Worm (Caenorhabditis elegans) whole organism, L2 larva: Measurements from ENCODE around the gene Y67D8B.2.

Experiments used
- C34F6.9 ChIP-seq: fragments of 150-350 bp; optimal IDR thresholded peaks from 2 replicates; lab custom pipeline; 2014; ENCODE audit warnings: missing biosample characterization, missing genetic modification characterization
- F13H6.1 ChIP-seq: sonication (generic microtip); optimal IDR thresholded peaks from 2 replicates; lab custom pipeline; 2016; ENCODE audit warnings: missing genetic modification characterization, missing compliant biosample characterization
- R02D3.7 ChIP-seq: fragments of 150-350 bp; optimal IDR thresholded peaks from 2 replicates; lab custom pipeline; 2014; ENCODE audit warnings: missing biosample characterization, missing genetic modification characterization
- Y55F3AM.14 ChIP-seq: fragments of 200-800 bp; sonication (Bioruptor generic); optimal IDR thresholded peaks from 2 replicates; lab custom pipeline; 2018; ENCODE audit warnings: mild to moderate bottlenecking, missing genetic modification characterization, missing compliant biosample characterization
- ZK546.5 ChIP-seq: sonication (generic microtip); optimal IDR thresholded peaks from 2 replicates; lab custom pipeline; 2017; ENCODE audit warnings: missing biosample characterization, missing genetic modification characterization
- alr-1 ChIP-seq: fragments of 150-350 bp; optimal IDR thresholded peaks from 2 replicates; lab custom pipeline; 2014; ENCODE audit warnings: missing biosample characterization, missing genetic modification characterization
- aly-2 ChIP-seq: fragments of 150-350 bp; optimal IDR thresholded peaks from 2 replicates; lab custom pipeline; 2014; ENCODE audit warnings: missing biosample characterization, missing genetic modification characterization
- ama-1 ChIP-seq: fragments of 150-350 bp; optimal IDR thresholded peaks from 2 replicates; lab custom pipeline; 2018; ENCODE audit warnings: inconsistent platforms
- blmp-1 ChIP-seq: sonication (generic microtip); optimal IDR thresholded peaks from 2 replicates; lab custom pipeline; 2017; ENCODE audit warnings: missing genetic modification characterization, mild to moderate bottlenecking, missing compliant biosample characterization, antibody characterized with exemption, moderate library complexity; ENCODE audit not compliant: insufficient read depth
- ceh-16 ChIP-seq: fragments of 150-350 bp; optimal IDR thresholded peaks from 2 replicates; lab custom pipeline; 2014; ENCODE audit warnings: missing biosample characterization, missing genetic modification characterization
- ceh-82 ChIP-seq: fragments of 150-350 bp; optimal IDR thresholded peaks from 2 replicates; lab custom pipeline; 2014; ENCODE audit warnings: missing biosample characterization, missing genetic modification characterization
- crh-2 ChIP-seq: sonication (generic microtip); optimal IDR thresholded peaks from 2 replicates; lab custom pipeline; 2017; ENCODE audit warnings: missing biosample characterization, missing genetic modification characterization
- dmd-4 ChIP-seq: sonication (generic microtip); optimal IDR thresholded peaks from 2 replicates; lab custom pipeline; 2017; ENCODE audit warnings: missing biosample characterization, missing genetic modification characterization
- egl-27 ChIP-seq: sonication (generic microtip); optimal IDR thresholded peaks from 3 replicates; lab custom pipeline; 2017; ENCODE audit warnings: missing biosample characterization, missing genetic modification reagents, missing genetic modification characterization
- elt-1 ChIP-seq: fragments of 150-350 bp; optimal IDR thresholded peaks from 2 replicates; lab custom pipeline; 2014; ENCODE audit warnings: missing biosample characterization, missing genetic modification characterization
- elt-3 ChIP-seq: sonication (generic microtip); optimal IDR thresholded peaks from 2 replicates; lab custom pipeline; 2017; ENCODE audit warnings: missing biosample characterization, missing genetic modification characterization
- fos-1 ChIP-seq: fragments of 150-350 bp; optimal IDR thresholded peaks from 2 replicates; lab custom pipeline; 2014; ENCODE audit warnings: missing biosample characterization, missing genetic modification characterization
- gmeb-1 ChIP-seq: fragments of 150-350 bp; optimal IDR thresholded peaks from 2 replicates; lab custom pipeline; 2014; ENCODE audit warnings: missing biosample characterization, missing genetic modification characterization
- lin-11 ChIP-seq: fragments of 150-350 bp; sonication (generic microtip); optimal IDR thresholded peaks from 2 replicates; lab custom pipeline; 2014; ENCODE audit warnings: missing biosample characterization, missing genetic modification characterization, inconsistent platforms, mixed read lengths
- lin-13 ChIP-seq: fragments of 150-350 bp; optimal IDR thresholded peaks from 2 replicates; lab custom pipeline; 2014; ENCODE audit warnings: missing biosample characterization, missing genetic modification reagents, missing genetic modification characterization
- lin-39 ChIP-seq: fragments of 150-350 bp; optimal IDR thresholded peaks from 2 replicates; lab custom pipeline; 2014; ENCODE audit warnings: missing biosample characterization, missing genetic modification reagents, missing genetic modification characterization
- lsy-2 ChIP-seq, 2 experiments: fragments of 150-350 bp in 1 of 2; sonication (generic microtip) in 1 of 2; optimal IDR thresholded peaks; 2 replicates each; lab custom pipeline; 2014 to 2017; ENCODE audit warnings: missing biosample characterization in 2 of 2, missing genetic modification characterization in 2 of 2
- mab-5 ChIP-seq: fragments of 150-350 bp; optimal IDR thresholded peaks from 2 replicates; lab custom pipeline; 2014; ENCODE audit warnings: missing biosample characterization, missing genetic modification characterization
- mbf-1 ChIP-seq: sonication (generic microtip); optimal IDR thresholded peaks from 2 replicates; lab custom pipeline; 2017; ENCODE audit warnings: missing biosample characterization, missing genetic modification characterization
- mdl-1 ChIP-seq, 2 experiments: fragments of 150-350 bp in 1 of 2; sonication (generic microtip) in 1 of 2; optimal IDR thresholded peaks; 2 replicates each; lab custom pipeline; 2017; ENCODE audit warnings: missing biosample characterization in 2 of 2, missing genetic modification characterization in 2 of 2
- nhr-10 ChIP-seq: sonication (generic microtip); optimal IDR thresholded peaks from 2 replicates; lab custom pipeline; 2017; ENCODE audit warnings: missing biosample characterization, missing genetic modification characterization
- nhr-11 ChIP-seq: fragments of 150-350 bp; optimal IDR thresholded peaks from 2 replicates; lab custom pipeline; 2014; ENCODE audit warnings: missing biosample characterization, missing genetic modification characterization
- nhr-12 ChIP-seq: fragments of 150-350 bp; optimal IDR thresholded peaks from 2 replicates; lab custom pipeline; 2014; ENCODE audit warnings: missing biosample characterization, missing genetic modification characterization
- nhr-129 ChIP-seq: fragments of 150-350 bp; optimal IDR thresholded peaks from 2 replicates; lab custom pipeline; 2014; ENCODE audit warnings: missing biosample characterization, missing genetic modification characterization
- nhr-21 ChIP-seq: fragments of 150-350 bp; optimal IDR thresholded peaks from 2 replicates; lab custom pipeline; 2014; ENCODE audit warnings: missing biosample characterization, missing genetic modification characterization
- nhr-23 ChIP-seq: fragments of 150-350 bp; optimal IDR thresholded peaks from 2 replicates; lab custom pipeline; 2014; ENCODE audit warnings: missing biosample characterization, missing genetic modification reagents, missing genetic modification characterization
- nhr-237 ChIP-seq: fragments of 150-350 bp; optimal IDR thresholded peaks from 2 replicates; lab custom pipeline; 2014; ENCODE audit warnings: missing biosample characterization, missing genetic modification characterization
- nhr-25 ChIP-seq: fragments of 150-350 bp; sonication (generic microtip); optimal IDR thresholded peaks from 3 replicates; lab custom pipeline; 2014; ENCODE audit warnings: missing biosample characterization, missing genetic modification characterization
- nhr-6 ChIP-seq: fragments of 150-350 bp; optimal IDR thresholded peaks from 2 replicates; lab custom pipeline; 2014; ENCODE audit warnings: missing biosample characterization, missing genetic modification characterization
- nhr-77 ChIP-seq: fragments of 150-350 bp; optimal IDR thresholded peaks from 2 replicates; lab custom pipeline; 2014; ENCODE audit warnings: missing biosample characterization, missing genetic modification characterization
- peb-1 ChIP-seq: fragments of 150-350 bp; optimal IDR thresholded peaks from 2 replicates; lab custom pipeline; 2014; ENCODE audit warnings: missing biosample characterization, missing genetic modification characterization
- sem-4 ChIP-seq: fragments of 150-350 bp; optimal IDR thresholded peaks from 2 replicates; lab custom pipeline; 2014; ENCODE audit warnings: missing biosample characterization, missing genetic modification reagents, missing genetic modification characterization
- skn-1 ChIP-seq: sonication (generic microtip); optimal IDR thresholded peaks from 2 replicates; lab custom pipeline; 2017; ENCODE audit warnings: missing biosample characterization, missing genetic modification characterization
- sma-3 ChIP-seq: sonication (generic microtip); optimal IDR thresholded peaks from 2 replicates; lab custom pipeline; 2016; ENCODE audit warnings: missing genetic modification reagents, missing genetic modification characterization, missing compliant biosample characterization
- sma-9 ChIP-seq, 2 experiments: fragments of 150-350 bp in 1 of 2; sonication (generic microtip) in 1 of 2; optimal IDR thresholded peaks; 2 replicates each; lab custom pipeline; 2014 to 2016; ENCODE audit warnings: missing genetic modification characterization in 2 of 2, mild to moderate bottlenecking in 1 of 2, missing biosample characterization in 1 of 2, missing compliant biosample characterization in 1 of 2, missing genetic modification reagents in 1 of 2, moderate library complexity in 1 of 2
- snpc-4 ChIP-seq: fragments of 150-350 bp; optimal IDR thresholded peaks from 2 replicates; lab custom pipeline; 2014; ENCODE audit warnings: missing biosample characterization, missing genetic modification characterization
- unc-39 ChIP-seq: fragments of 150-350 bp; optimal IDR thresholded peaks from 2 replicates; lab custom pipeline; 2014; ENCODE audit warnings: missing biosample characterization, missing genetic modification characterization
- unc-55 ChIP-seq: fragments of 150-350 bp; sonication (generic microtip); optimal IDR thresholded peaks from 3 replicates; lab custom pipeline; 2014; ENCODE audit warnings: missing biosample characterization, missing genetic modification reagents, missing genetic modification characterization
- unc-62 ChIP-seq: fragments of 150-350 bp; optimal IDR thresholded peaks from 2 replicates; lab custom pipeline; 2014; ENCODE audit warnings: missing biosample characterization, missing genetic modification reagents, missing genetic modification characterization
- zag-1 ChIP-seq: fragments of 150-350 bp; optimal IDR thresholded peaks from 2 replicates; lab custom pipeline; 2014; ENCODE audit warnings: missing biosample characterization, missing genetic modification characterization
- ztf-1 ChIP-seq: fragments of 200-800 bp; sonication (Bioruptor generic); conservative IDR thresholded peaks from 2 replicates; pipeline ENCODE4 v1.3.6; 2022; ENCODE audit warnings: missing genetic modification characterization, missing compliant biosample characterization
- ztf-11 ChIP-seq: sonication (generic microtip); optimal IDR thresholded peaks from 2 replicates; lab custom pipeline; 2017; ENCODE audit warnings: missing biosample characterization, missing genetic modification characterization
- ztf-4 ChIP-seq: fragments of 150-350 bp; optimal IDR thresholded peaks from 2 replicates; lab custom pipeline; 2014; ENCODE audit warnings: missing biosample characterization, missing genetic modification characterization

Gene Y67D8B.2

ce11 chrIV:3165365-3165764, 26.0 kb downstream of the Y67D8B.2 start:
- TF ChIP-seq lin-13 (GFP tag; lab: Kevin White, UChicago) (no peak), unc-55 (GFP tag; lab: Kevin White, UChicago) (no peak), ztf-1 (GFP tag; lab: Robert Waterston, UW) (no peak), elt-1 (peak; percentile 51), nhr-25 (tag; lab: Kevin White, UChicago) (peak; percentile 46), ceh-82 (tag; lab: Kevin White, UChicago) (no peak), F13H6.1 (tag; lab: Kevin White, UChicago) (no peak)

ce11 chrIV:3163562-3163961, 27.8 kb downstream of the Y67D8B.2 start:
- TF ChIP-seq unc-55 (GFP tag; lab: Kevin White, UChicago) (peak; percentile 52), Y55F3AM.14 (GFP tag; lab: Kevin White, UChicago) (peak; percentile 37), F13H6.1 (tag; lab: Kevin White, UChicago) (peak; percentile 51), unc-39 (tag; lab: Kevin White, UChicago) (no peak), nhr-129 (tag; lab: Kevin White, UChicago) (peak; percentile 37), nhr-10 (tag; lab: Kevin White, UChicago) (no peak), zag-1 (tag; lab: Kevin White, UChicago) (peak; percentile 52), C34F6.9 (tag; lab: Kevin White, UChicago) (peak; percentile 46)

ce11 chrIV:3160785-3161184, 30.6 kb downstream of the Y67D8B.2 start:
- TF ChIP-seq unc-39 (tag; lab: Kevin White, UChicago) (no peak), mdl-1 (tag; optimal IDR thresholded peaks at IDR 0.05; lab: Kevin White, UChicago) (peak; percentile 73 to 83), egl-27 (peak; percentile 91), crh-2 (tag; lab: Kevin White, UChicago) (peak; percentile 94), blmp-1 (tag; lab: Kevin White, UChicago) (peak; percentile 75), lin-39 (tag; lab: Kevin White, UChicago) (no peak), nhr-21 (tag; lab: Kevin White, UChicago) (peak; percentile 91), elt-1 (no peak), nhr-77 (tag; lab: Kevin White, UChicago) (no peak), zag-1 (tag; lab: Kevin White, UChicago) (peak; percentile 72), nhr-23 (tag; lab: Kevin White, UChicago) (peak; percentile 31), dmd-4 (tag; lab: Kevin White, UChicago) (no peak), ztf-1 (GFP tag; lab: Robert Waterston, UW) (no peak), ztf-4 (peak; percentile 82), lin-11 (tag; lab: Kevin White, UChicago) (peak; percentile 70), nhr-237 (tag; lab: Kevin White, UChicago) (peak; percentile 27), nhr-25 (tag; lab: Kevin White, UChicago) (peak; percentile 83), sma-9 (GFP tag; optimal IDR thresholded peaks at IDR 0.05; lab: Kevin White, UChicago) (peak; percentile 97), sma-9 (tag; optimal IDR thresholded peaks at IDR 0.05; lab: Kevin White, UChicago) (no peak), elt-3 (tag; lab: Kevin White, UChicago) (no peak), nhr-11 (tag; lab: Kevin White, UChicago) (no peak), alr-1 (peak; percentile 3), lsy-2 (tag; optimal IDR thresholded peaks at IDR 0.05; lab: Kevin White, UChicago) (peak; percentile 46 to 91), mbf-1 (tag; lab: Kevin White, UChicago) (no peak), ama-1 (no peak), sma-3 (GFP tag; lab: Kevin White, UChicago) (peak; percentile 81), lin-13 (GFP tag; lab: Kevin White, UChicago) (peak; percentile 87), ceh-16 (tag; lab: Kevin White, UChicago) (peak; percentile 29), sem-4 (tag; lab: Kevin White, UChicago) (peak; percentile 53), ztf-11 (tag; lab: Kevin White, UChicago) (no peak), fos-1 (tag; lab: Kevin White, UChicago) (peak; percentile 89), Y55F3AM.14 (GFP tag; lab: Kevin White, UChicago) (peak; percentile 11), nhr-129 (tag; lab: Kevin White, UChicago) (peak; percentile 90), peb-1 (tag; lab: Kevin White, UChicago) (no peak), nhr-12 (tag; lab: Kevin White, UChicago) (no peak), aly-2 (tag; lab: Kevin White, UChicago) (no peak), skn-1 (tag; lab: Kevin White, UChicago) (no peak), unc-55 (GFP tag; lab: Kevin White, UChicago) (peak; percentile 94), ZK546.5 (tag; lab: Kevin White, UChicago) (no peak), nhr-10 (tag; lab: Kevin White, UChicago) (no peak), unc-62 (no peak), ceh-82 (tag; lab: Kevin White, UChicago) (no peak), F13H6.1 (tag; lab: Kevin White, UChicago) (peak; percentile 98), C34F6.9 (tag; lab: Kevin White, UChicago) (peak; percentile 95), snpc-4 (tag; lab: Kevin White, UChicago) (peak; percentile 64), gmeb-1 (tag; lab: Kevin White, UChicago) (peak; percentile 65), R02D3.7 (tag; lab: Kevin White, UChicago) (no peak), mab-5 (tag; lab: Kevin White, UChicago) (peak; percentile 87), nhr-6 (tag; lab: Kevin White, UChicago) (peak; percentile 69)
- TF ChIP-seq, all 48 proteins: peak for 28
